Fruit fly (Drosophila melanogaster): ENCODE data around the gene ppl.

ppl gene

dm6 chr3L:21252932-21253760, 28.2 kb downstream of the ppl start:
- TF ChIP-seq CTCF (optimal IDR thresholded peaks at IDR 0.05) = no peak
- no peak for TF ChIP-seq CG8478 (optimal IDR thresholded peaks at IDR 0.05)

- TF ChIP-seq CG8478 (optimal IDR thresholded peaks at IDR 0.05) (no peak), CTCF (optimal IDR thresholded peaks at IDR 0.05) (no peak)
Observed at dm6 chr3L:21252525-21252924, 28.8 kb downstream of the ppl start.

dm6 chr3L:21251381-21251780, 29.9 kb downstream of the ppl start:
- TF ChIP-seq CTCF (optimal IDR thresholded peaks at IDR 0.05) (no peak), CG8478 (optimal IDR thresholded peaks at IDR 0.05) (no peak)

dm6 chr3L:21243417-21243816, 37.9 kb downstream of the ppl start:
- TF ChIP-seq CG8478 (optimal IDR thresholded peaks at IDR 0.05) (no peak), CTCF (optimal IDR thresholded peaks at IDR 0.05) (no peak)

dm6 chr3L:21242958-21243357, 38.3 kb downstream of the ppl start:
- no peak for TF ChIP-seq CTCF (optimal IDR thresholded peaks at IDR 0.05)
- no peak for TF ChIP-seq CG8478 (optimal IDR thresholded peaks at IDR 0.05)

dm6 chr3L:21241447-21241983, 39.8 kb downstream of the ppl start:
- TF ChIP-seq CG8478 (optimal IDR thresholded peaks at IDR 0.05) (no peak), CTCF (optimal IDR thresholded peaks at IDR 0.05) (no peak)

dm6 chr3L:21239999-21240509, 41.3 kb downstream of the ppl start:
- TF ChIP-seq CG8478 (optimal IDR thresholded peaks at IDR 0.05) (no peak), CTCF (optimal IDR thresholded peaks at IDR 0.05) (no peak)

- TF ChIP-seq CG8478 (optimal IDR thresholded peaks at IDR 0.05) (no peak), CTCF (optimal IDR thresholded peaks at IDR 0.05) (no peak)
Observed at dm6 chr3L:21238377-21238776, 42.9 kb downstream of the ppl start.

dm6 chr3L:21236959-21237551, 44.3 kb downstream of the ppl start:
- TF ChIP-seq CTCF (optimal IDR thresholded peaks at IDR 0.05) (no peak), CG8478 (optimal IDR thresholded peaks at IDR 0.05) (no peak)

- no peak for TF ChIP-seq CTCF (optimal IDR thresholded peaks at IDR 0.05)
- TF ChIP-seq CG8478 (optimal IDR thresholded peaks at IDR 0.05) = no peak
Observed at dm6 chr3L:21230762-21231161, 50.5 kb downstream of the ppl start.

Data from S2 (cell line).